Fruit fly (Drosophila melanogaster) whole organism, embryonic: ENCODE measurements around the gene Eig71Ek.

Experiments used
- Blimp-1 ChIP-seq: fragments of 200-800 bp; sonication (Bioruptor generic); optimal IDR thresholded peaks from 3 replicates; lab custom pipeline; 2018; ENCODE audit warnings: missing biosample characterization, missing genetic modification characterization, mild to moderate bottlenecking, moderate library complexity, missing genetic modification reagents
- CG10654 ChIP-seq: fragments of 200-800 bp; sonication (Bioruptor generic); optimal IDR thresholded peaks from 2 replicates; lab custom pipeline; 2016; ENCODE audit warnings: missing biosample characterization, missing genetic modification characterization
- CG12071 ChIP-seq: fragments of 200-800 bp; sonication (Bioruptor generic); optimal IDR thresholded peaks from 3 replicates; lab custom pipeline; 2018; ENCODE audit warnings: missing biosample characterization, mild to moderate bottlenecking, missing genetic modification characterization
- CG12236 ChIP-seq: fragments of 200-800 bp; sonication (Bioruptor generic); optimal IDR thresholded peaks from 2 replicates; lab custom pipeline; 2016; ENCODE audit warnings: missing biosample characterization, missing genetic modification characterization
- CG12299 ChIP-seq: fragments of 200-800 bp; sonication (Bioruptor generic); optimal IDR thresholded peaks from 2 replicates; lab custom pipeline; 2018; ENCODE audit warnings: missing biosample characterization, mild to moderate bottlenecking, missing genetic modification characterization
- CG13624 ChIP-seq: fragments of 200-800 bp; sonication (Bioruptor generic); optimal IDR thresholded peaks from 2 replicates; lab custom pipeline; 2016; ENCODE audit warnings: missing biosample characterization, missing genetic modification characterization
- CG13775 ChIP-seq: fragments of 200-800 bp; sonication (Bioruptor generic); optimal IDR thresholded peaks from 3 replicates; lab custom pipeline; 2017; ENCODE audit warnings: missing biosample characterization, mild to moderate bottlenecking, missing genetic modification characterization
- CG15073 ChIP-seq: fragments of 200-800 bp; sonication (Bioruptor generic); optimal IDR thresholded peaks from 2 replicates; lab custom pipeline; 2016; ENCODE audit warnings: missing biosample characterization, missing genetic modification characterization
- CG17802 ChIP-seq: fragments of 200-800 bp; sonication (Bioruptor generic); optimal IDR thresholded peaks from 2 replicates; lab custom pipeline; 2018; ENCODE audit warnings: missing biosample characterization, mild to moderate bottlenecking, missing genetic modification characterization, moderate library complexity
- CG18262 ChIP-seq: fragments of 200-800 bp; optimal IDR thresholded peaks from 3 replicates; lab custom pipeline; 2019; ENCODE audit warnings: missing biosample characterization, mild to moderate bottlenecking, missing genetic modification characterization, moderate library complexity
- CG18476 ChIP-seq: fragments of 200-800 bp; sonication (Bioruptor generic); optimal IDR thresholded peaks from 2 replicates; lab custom pipeline; 2016; ENCODE audit warnings: missing biosample characterization, mild to moderate bottlenecking, missing genetic modification characterization
- CG43689 ChIP-seq: fragments of 200-800 bp; sonication (Bioruptor generic); IDR thresholded peaks from 2 replicates; pipeline ENCODE4 v1.3.6; 2022; ENCODE audit warnings: missing biosample characterization, missing genetic modification characterization
- CG4820 ChIP-seq: fragments of 200-800 bp; sonication (Bioruptor generic); optimal IDR thresholded peaks from 3 replicates; lab custom pipeline; 2016; ENCODE audit warnings: missing biosample characterization, missing genetic modification characterization
- CG6254 ChIP-seq: fragments of 200-800 bp; sonication (Bioruptor generic); optimal IDR thresholded peaks from 3 replicates; lab custom pipeline; 2017; ENCODE audit warnings: mild to moderate bottlenecking, missing biosample characterization, missing genetic modification reagents, missing genetic modification characterization
- CG7357 ChIP-seq: fragments of 200-800 bp; sonication (Bioruptor generic); IDR thresholded peaks from 3 replicates; pipeline ENCODE4 v1.3.6; 2022; ENCODE audit warnings: missing biosample characterization, missing genetic modification characterization
- CG7928 ChIP-seq: fragments of 200-800 bp; sonication (Bioruptor generic); optimal IDR thresholded peaks from 2 replicates; lab custom pipeline; 2017; ENCODE audit warnings: missing biosample characterization, mild to moderate bottlenecking, missing genetic modification characterization
- Chrac-16 ChIP-seq: fragments of 200-800 bp; sonication (Bioruptor generic); optimal IDR thresholded peaks from 3 replicates; lab custom pipeline; 2016; ENCODE audit warnings: missing biosample characterization, missing genetic modification characterization
- D19B ChIP-seq: fragments of 200-800 bp; sonication (Bioruptor generic); optimal IDR thresholded peaks from 2 replicates; lab custom pipeline; 2017; ENCODE audit warnings: missing biosample characterization, mild to moderate bottlenecking, missing genetic modification characterization
- Dp ChIP-seq: fragments of 200-800 bp; sonication (Bioruptor generic); optimal IDR thresholded peaks from 2 replicates; lab custom pipeline; 2018; ENCODE audit warnings: missing biosample characterization, mild to moderate bottlenecking, missing genetic modification characterization, moderate library complexity
- E2f1 ChIP-seq: fragments of 200-800 bp; sonication (Bioruptor generic); IDR thresholded peaks from 2 replicates; pipeline ENCODE4 v1.3.6; 2022; ENCODE audit warnings: missing biosample characterization, missing genetic modification characterization
- ERR ChIP-seq: fragments of 200-800 bp; sonication (Bioruptor generic); optimal IDR thresholded peaks from 2 replicates; lab custom pipeline; 2016; ENCODE audit warnings: missing biosample characterization, missing genetic modification characterization
- HHEX ChIP-seq: fragments of 200-800 bp; sonication (Bioruptor generic); optimal IDR thresholded peaks from 3 replicates; lab custom pipeline; 2017; ENCODE audit warnings: missing biosample characterization, mild to moderate bottlenecking, missing genetic modification characterization, missing genetic modification reagents
- Hey ChIP-seq: fragments of 200-800 bp; sonication (Bioruptor generic); optimal IDR thresholded peaks from 3 replicates; lab custom pipeline; 2018; ENCODE audit warnings: missing biosample characterization, mild to moderate bottlenecking, missing genetic modification characterization
- Kr ChIP-seq: fragments of 200-800 bp; sonication (Bioruptor generic); optimal IDR thresholded peaks from 2 replicates; lab custom pipeline; 2017; ENCODE audit warnings: missing biosample characterization, mild to moderate bottlenecking, missing genetic modification characterization
- NK7.1 ChIP-seq: fragments of 200-800 bp; sonication (Bioruptor generic); optimal IDR thresholded peaks from 3 replicates; lab custom pipeline; 2016; ENCODE audit warnings: missing biosample characterization, missing genetic modification characterization
- PHDP ChIP-seq: fragments of 200-800 bp; sonication (Bioruptor generic); optimal IDR thresholded peaks from 3 replicates; lab custom pipeline; 2018; ENCODE audit warnings: missing biosample characterization, mild to moderate bottlenecking, missing genetic modification characterization, moderate library complexity
- Rx ChIP-seq: fragments of 200-800 bp; sonication (Bioruptor generic); IDR thresholded peaks from 2 replicates; pipeline ENCODE4 v1.3.6; 2022; ENCODE audit warnings: missing biosample characterization, missing genetic modification characterization
- Taf1 ChIP-seq: fragments of 200-800 bp; sonication (Bioruptor generic); IDR thresholded peaks from 2 replicates; pipeline ENCODE4 v1.3.6; 2022; ENCODE audit warnings: missing biosample characterization, missing genetic modification characterization
- ase ChIP-seq: fragments of 200-800 bp; sonication (Bioruptor generic); IDR thresholded peaks from 3 replicates; pipeline ENCODE4 v1.3.6; 2022; ENCODE audit warnings: missing biosample characterization, missing genetic modification characterization
- ash1 ChIP-seq: fragments of 200-800 bp; sonication (Bioruptor generic); optimal IDR thresholded peaks from 2 replicates; lab custom pipeline; 2018; ENCODE audit warnings: missing biosample characterization, mild to moderate bottlenecking, missing genetic modification characterization
- cad ChIP-seq: fragments of >200 bp; optimal IDR thresholded peaks from 2 replicates; lab custom pipeline; 2017; ENCODE audit warnings: missing biosample characterization, missing genetic modification characterization
- caup ChIP-seq: fragments of 200-800 bp; sonication (Bioruptor generic); optimal IDR thresholded peaks from 3 replicates; lab custom pipeline; 2017; ENCODE audit warnings: missing biosample characterization, mild to moderate bottlenecking, missing genetic modification characterization, moderate library complexity; ENCODE audit not compliant: severe bottlenecking
- chif ChIP-seq, 2 experiments: fragments of 200-800 bp; sonication (Bioruptor generic); optimal IDR thresholded peaks; 3 replicates each; lab custom pipeline; 2016; ENCODE audit warnings: missing biosample characterization in 2 of 2, missing genetic modification characterization in 2 of 2
- chm ChIP-seq: fragments of 200-800 bp; sonication (Bioruptor generic); IDR thresholded peaks from 2 replicates; pipeline ENCODE4 v1.3.6; 2022; ENCODE audit warnings: missing biosample characterization, missing genetic modification characterization
- dpn ChIP-seq, 2 experiments: fragments of 200-800 bp; sonication (Bioruptor generic); optimal IDR thresholded peaks; 3 replicates each; lab custom pipeline; 2016; ENCODE audit warnings: missing biosample characterization in 2 of 2, missing genetic modification characterization in 2 of 2
- dysf ChIP-seq: fragments of 200-800 bp; sonication (Bioruptor generic); IDR thresholded peaks from 3 replicates; pipeline ENCODE4 v1.3.6; 2022; ENCODE audit warnings: missing biosample characterization, missing genetic modification characterization
- kay ChIP-seq: fragments of 200-800 bp; sonication (Bioruptor generic); optimal IDR thresholded peaks from 2 replicates; lab custom pipeline; 2016; ENCODE audit warnings: missing biosample characterization, missing genetic modification characterization
- org-1 ChIP-seq: fragments of 200-800 bp; sonication (Bioruptor generic); optimal IDR thresholded peaks from 2 replicates; lab custom pipeline; 2017; ENCODE audit warnings: missing biosample characterization, missing genetic modification characterization
- salm ChIP-seq: fragments of 200-800 bp; sonication (Bioruptor generic); optimal IDR thresholded peaks from 2 replicates; lab custom pipeline; 2018; ENCODE audit warnings: missing biosample characterization, mild to moderate bottlenecking, missing genetic modification characterization
- schlank ChIP-seq: fragments of 200-800 bp; sonication (Bioruptor generic); optimal IDR thresholded peaks from 2 replicates; lab custom pipeline; 2018; ENCODE audit warnings: missing biosample characterization, mild to moderate bottlenecking, missing genetic modification characterization
- sim ChIP-seq: fragments of 200-800 bp; sonication (Bioruptor generic); IDR thresholded peaks from 2 replicates; pipeline ENCODE4 v1.3.6; 2022; ENCODE audit warnings: missing biosample characterization, missing genetic modification characterization
- sima ChIP-seq: fragments of 200-800 bp; sonication (Bioruptor generic); optimal IDR thresholded peaks from 2 replicates; lab custom pipeline; 2016; ENCODE audit warnings: missing biosample characterization, missing genetic modification characterization
- so ChIP-seq: fragments of 200-800 bp; sonication (Bioruptor generic); IDR thresholded peaks from 3 replicates; pipeline ENCODE4 v1.3.6; 2022; ENCODE audit warnings: missing biosample characterization, missing genetic modification characterization
- ttk ChIP-seq: fragments of 200-800 bp; sonication (Bioruptor generic); IDR thresholded peaks from 2 replicates; pipeline ENCODE4 v2.1.2; 2022; ENCODE audit warnings: missing biosample characterization, missing genetic modification characterization

Eig71Ek gene

DNA sequence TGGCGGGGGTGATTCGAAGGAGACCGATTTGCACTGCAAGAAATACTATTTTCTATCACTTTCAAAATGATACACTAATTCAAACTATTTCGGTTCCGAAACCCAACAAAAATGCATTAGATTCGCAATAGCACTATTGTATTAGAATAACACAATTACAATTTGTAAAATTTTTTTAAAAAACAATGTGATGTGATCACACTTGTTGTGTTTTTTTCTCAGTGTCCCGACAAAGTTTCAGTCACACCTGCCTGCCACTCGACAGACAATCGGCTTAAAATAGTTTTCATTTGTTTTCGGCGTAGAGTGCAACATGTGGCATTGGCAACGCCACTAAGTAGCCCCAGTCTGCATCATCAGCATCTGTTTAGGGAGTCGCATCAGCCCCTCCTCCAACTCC is 14.1 kb downstream of the Eig71Ek start (continued):
- no peak for TF ChIP-seq ERR (GFP tag; lab: Kevin White, UChicago)
- peak; percentile 63 to 88 for TF ChIP-seq chif (GFP tag; optimal IDR thresholded peaks at IDR 0.05; lab: Kevin White, UChicago)
- peak; percentile 55; the same call in 1 of the 2 replicates for TF ChIP-seq ttk (GFP tag; lab: Robert Waterston, UW)
- TF ChIP-seq org-1 (GFP tag; lab: Kevin White, UChicago), result peak; percentile 71
- TF ChIP-seq dysf (GFP tag; lab: Robert Waterston, UW), result peak; percentile 28; the same call in 1 of the 3 replicates
- TF ChIP-seq CG12299 (tag; lab: Kevin White, UChicago), result no peak
- no peak for TF ChIP-seq kay (GFP tag; lab: Kevin White, UChicago)
- TF ChIP-seq sima (GFP tag; lab: Kevin White, UChicago), result no peak
- peak; percentile 40 for TF ChIP-seq Rx (GFP tag; lab: Robert Waterston, UW)
- peak; percentile 66 for TF ChIP-seq CG13775
- TF ChIP-seq CG13624, result peak; percentile 32
- no peak for TF ChIP-seq Dp
- peak; percentile 11 for TF ChIP-seq Kr (GFP tag; lab: Kevin White, UChicago)
- TF ChIP-seq caup (GFP tag; lab: Kevin White, UChicago), result no peak
- peak; percentile 75 for TF ChIP-seq CG4820 (GFP tag; lab: Kevin White, UChicago)
- TF ChIP-seq CG17802 (tag; lab: Kevin White, UChicago), result peak; percentile 52
- TF ChIP-seq CG12071 (GFP tag; lab: Kevin White, UChicago), result no peak
- TF ChIP-seq ash1, result no peak
- peak; percentile 74 for TF ChIP-seq Chrac-16 (GFP tag; lab: Kevin White, UChicago)
- TF ChIP-seq CG18476, result peak; percentile 51
- TF ChIP-seq PHDP (tag; lab: Kevin White, UChicago), result peak; percentile 55
- TF ChIP-seq so, result peak; percentile 62; the same call in 1 of the 3 replicates
- TF ChIP-seq CG10654 (GFP tag; lab: Kevin White, UChicago), result peak; percentile 62
- no peak for TF ChIP-seq cad (GFP tag; lab: Kevin White, UChicago)
- no peak for TF ChIP-seq Hey
- TF ChIP-seq CG6254 (GFP tag; lab: Kevin White, UChicago), result peak; percentile 81
- TF ChIP-seq CG12236 (GFP tag; lab: Kevin White, UChicago), result peak; percentile 68
- peak; percentile 74; the same call in 1 of the 2 replicates for TF ChIP-seq chm
- TF ChIP-seq ase (GFP tag; lab: Robert Waterston, UW), result peak; percentile 25; the same call in 1 of the 3 replicates
- TF ChIP-seq D19B (GFP tag; lab: Kevin White, UChicago), result no peak
- TF ChIP-seq schlank (tag; lab: Kevin White, UChicago), result no peak
- no peak for TF ChIP-seq CG43689
- TF ChIP-seq CG18262 (tag; lab: Kevin White, UChicago), result peak; percentile 91
- peak; percentile 31 for TF ChIP-seq salm
- TF ChIP-seq sim, result peak; percentile 59
- peak; percentile 31 for TF ChIP-seq CG15073 (GFP tag; lab: Kevin White, UChicago)
- TF ChIP-seq dpn (GFP tag; optimal IDR thresholded peaks at IDR 0.05; lab: Kevin White, UChicago), result peak; percentile 48 to 53
- no peak for TF ChIP-seq Taf1 (GFP tag; lab: Robert Waterston, UW)
- no peak for TF ChIP-seq CG7928
- TF ChIP-seq NK7.1 (GFP tag; lab: Kevin White, UChicago), result peak; percentile 5
- TF ChIP-seq E2f1 (GFP tag; lab: Robert Waterston, UW), result 0 out of 2 replicates have a peak, but pooled peaks have one; percentile 37
- peak; percentile 36; the same call in 1 of the 3 replicates for TF ChIP-seq CG7357
- peak; percentile 78 for TF ChIP-seq Blimp-1 (GFP tag; lab: Kevin White, UChicago)
- TF ChIP-seq HHEX (GFP tag; lab: Kevin White, UChicago), result peak; percentile 12
